Worm (Caenorhabditis elegans) whole organism, L4/young adult: ENCODE data around the gene cpb-1.

Experiments used
- W03F9.2 ChIP-seq: fragments of 150-350 bp; optimal IDR thresholded peaks from 2 replicates; lab custom pipeline; 2014; ENCODE audit warnings: missing biosample characterization, missing genetic modification characterization
- dao-5 ChIP-seq: sonication (generic microtip); optimal IDR thresholded peaks from 2 replicates; lab custom pipeline; 2016; ENCODE audit warnings: missing genotype, missing genetic modification characterization, moderate library complexity, missing compliant biosample characterization
- him-1 ChIP-seq: sonication (generic microtip); optimal IDR thresholded peaks from 2 replicates; lab custom pipeline; 2016; ENCODE audit warnings: missing genotype, missing genetic modification reagents, missing genetic modification characterization, missing compliant biosample characterization

The cpb-1 gene

DNA sequence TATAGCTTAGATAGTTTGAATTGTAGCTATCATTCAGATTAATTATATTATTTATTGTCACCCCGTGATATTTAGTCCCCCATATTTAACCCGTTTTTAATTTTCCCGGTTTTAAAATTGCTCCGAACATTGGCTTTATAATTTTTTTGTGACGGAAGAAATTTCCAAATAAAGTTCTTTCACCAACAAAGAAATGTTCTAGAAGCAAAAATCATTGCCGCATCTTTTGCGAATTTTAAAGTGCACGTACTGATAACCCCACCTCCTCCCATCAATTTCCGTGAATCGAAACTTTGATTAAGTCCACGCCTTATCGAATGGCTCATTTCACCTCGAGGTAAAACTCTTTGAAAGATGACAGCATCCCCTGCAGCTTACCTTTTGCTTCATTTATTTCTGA, 2.6 kb downstream of the cpb-1 start, which contains the start of gene C40H1.7:
Gene C40H1.7 (plus strand): TSS at position 301 of the 400 bp plus-strand sequence.
- TF ChIP-seq W03F9.2 (tag; lab: Kevin White, UChicago) (no peak), him-1 (tag; lab: Kevin White, UChicago) (no peak), dao-5 (no peak)

DNA sequence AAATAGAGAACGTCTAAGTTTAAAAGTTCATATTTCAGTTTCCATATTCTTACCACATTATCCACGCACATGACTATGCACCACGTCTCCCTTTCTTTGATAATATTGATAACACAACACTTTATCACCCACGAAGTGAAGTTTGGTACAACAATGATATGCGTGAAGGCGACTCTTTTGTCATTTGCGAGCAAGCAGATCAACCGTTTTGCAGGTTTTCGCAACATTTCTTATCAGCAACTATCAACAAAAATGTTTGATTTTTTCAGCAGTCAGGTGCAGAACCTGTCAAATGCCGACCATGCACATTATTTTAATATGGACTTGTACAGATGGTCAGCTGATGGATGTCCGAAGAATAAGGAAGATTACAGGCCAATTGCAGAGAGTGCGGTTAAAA, 4.4 kb downstream of the cpb-1 start:
- TF ChIP-seq W03F9.2 (tag; lab: Kevin White, UChicago) (no peak), him-1 (tag; lab: Kevin White, UChicago) (no peak), dao-5 (no peak)

DNA sequence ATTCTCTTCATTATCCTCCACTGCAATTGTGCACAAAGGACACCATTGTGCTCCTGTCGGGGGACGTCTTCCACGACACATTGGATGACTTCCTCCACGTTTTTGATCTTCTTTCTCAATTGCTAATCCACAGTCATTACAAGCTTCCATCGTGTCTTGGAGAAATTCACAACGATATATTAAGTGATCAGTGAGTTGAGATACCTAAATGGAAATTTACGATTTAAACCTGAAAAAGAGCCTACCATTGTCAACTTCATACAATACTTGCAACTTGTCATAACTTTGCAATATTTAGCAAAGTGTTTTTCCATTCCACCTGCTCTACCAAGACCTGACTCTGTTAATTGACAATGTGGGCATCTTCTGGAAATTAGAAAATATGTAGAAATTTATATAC, 5.8 kb downstream of the cpb-1 start:
- TF ChIP-seq W03F9.2 (tag; lab: Kevin White, UChicago) (no peak), dao-5 (no peak), him-1 (tag; lab: Kevin White, UChicago) (no peak)

DNA sequence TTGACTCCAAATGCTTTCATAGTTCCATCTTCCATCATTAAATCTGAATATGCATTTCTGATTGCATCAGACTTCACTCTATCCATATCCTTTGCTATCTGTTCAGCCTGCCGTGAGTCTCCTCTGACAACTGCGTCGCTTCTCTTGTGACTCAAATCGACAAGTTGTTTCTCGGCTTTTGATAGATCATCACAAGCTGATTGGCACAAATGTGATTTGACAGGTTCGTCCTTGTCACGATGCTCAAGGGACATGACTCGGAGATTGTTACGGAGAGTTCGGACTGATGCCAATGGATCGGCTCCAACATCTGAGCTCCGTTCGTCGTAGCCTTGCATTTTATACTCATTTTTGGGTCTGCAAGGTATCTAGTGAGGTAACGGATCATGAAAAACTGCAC, 6.6 kb downstream of the cpb-1 start:
- no peak for TF ChIP-seq him-1 (tag; lab: Kevin White, UChicago)
- TF ChIP-seq dao-5, result no peak
- no peak for TF ChIP-seq W03F9.2 (tag; lab: Kevin White, UChicago)

DNA sequence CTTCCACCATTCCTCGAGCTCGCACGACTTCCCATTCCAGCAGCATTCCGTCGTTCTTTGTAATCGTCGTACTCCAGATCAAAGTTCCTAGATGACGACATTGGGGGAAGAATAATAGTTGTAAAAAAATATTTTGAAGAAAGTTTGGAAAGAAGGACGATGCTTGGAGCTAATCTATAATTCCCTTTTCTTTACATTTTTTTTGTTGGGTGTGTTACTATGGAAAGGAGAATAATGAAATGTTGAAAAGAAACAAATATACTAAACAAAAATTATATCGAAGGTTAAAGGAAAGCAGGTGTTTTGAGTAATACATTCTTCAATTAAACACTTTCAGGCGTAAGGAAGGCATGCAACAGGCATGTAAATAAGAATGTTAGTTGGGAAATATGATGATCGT, 7.2 kb downstream of the cpb-1 start, which contains the start of gene C40H1.3:
Gene C40H1.3 (minus strand): TSS at position 101 of the 400 bp plus-strand sequence.
- TF ChIP-seq him-1 (tag; lab: Kevin White, UChicago), result no peak

DNA sequence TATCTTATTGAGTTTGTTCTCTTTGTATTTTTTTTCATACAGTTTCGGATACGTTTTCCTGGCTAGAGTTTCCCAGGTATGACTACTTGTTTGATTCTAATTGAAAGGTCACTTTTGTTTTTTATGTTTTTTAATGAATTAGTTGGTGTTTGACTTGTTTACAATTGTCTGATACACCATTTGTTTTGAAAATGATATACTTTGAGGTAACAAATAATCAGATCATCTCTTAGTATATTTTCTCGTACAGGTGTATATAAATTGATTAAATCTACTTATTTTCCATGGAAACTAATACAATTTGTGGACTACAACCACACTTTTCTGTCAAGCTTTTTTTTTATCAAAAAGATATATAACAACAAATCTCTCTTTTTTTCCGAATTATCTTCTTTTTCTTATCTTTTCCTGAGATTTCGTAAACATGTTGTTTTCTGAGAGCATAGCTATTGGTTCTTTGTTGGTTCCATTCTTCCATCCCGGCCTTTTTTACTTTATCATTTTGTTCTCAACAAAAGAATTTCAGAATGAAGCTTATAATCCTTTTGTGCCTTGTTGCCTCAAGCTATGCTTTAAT, 7.8 kb downstream of the cpb-1 start, which contains the start of gene ttr-5:
Gene ttr-5 (plus strand): TSS at position 527 of the 577 bp plus-strand sequence.
- TF ChIP-seq dao-5 (no peak), him-1 (tag; lab: Kevin White, UChicago) (no peak), W03F9.2 (tag; lab: Kevin White, UChicago) (no peak)

DNA sequence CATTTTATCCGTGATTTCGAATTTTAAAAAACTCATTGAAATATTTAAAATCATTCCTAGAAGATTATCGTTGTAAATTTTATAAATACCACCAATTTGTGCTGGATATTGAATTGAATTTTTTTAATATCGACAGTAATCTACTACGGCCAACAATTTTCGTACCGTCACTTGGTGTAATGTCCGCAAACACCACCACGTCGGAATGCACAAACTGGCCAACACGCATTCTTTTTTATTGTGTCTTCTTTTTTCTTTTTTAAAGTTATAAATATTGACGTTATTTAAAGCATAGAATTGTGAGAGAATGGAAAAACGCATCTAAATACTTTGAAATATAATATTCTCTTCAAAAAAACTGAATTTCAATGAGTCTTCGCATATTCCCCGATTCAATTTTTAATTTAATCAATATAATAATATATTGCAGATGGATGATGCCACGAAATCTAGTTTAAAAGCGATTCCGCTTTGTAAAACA, 9.0 kb downstream of the cpb-1 start, which contains the start of gene ufc-1:
Gene ufc-1 (plus strand): TSS at position 431 of the 481 bp plus-strand sequence.
- TF ChIP-seq him-1 (tag; lab: Kevin White, UChicago), result no peak
- peak; percentile 22 for TF ChIP-seq W03F9.2 (tag; lab: Kevin White, UChicago)

DNA sequence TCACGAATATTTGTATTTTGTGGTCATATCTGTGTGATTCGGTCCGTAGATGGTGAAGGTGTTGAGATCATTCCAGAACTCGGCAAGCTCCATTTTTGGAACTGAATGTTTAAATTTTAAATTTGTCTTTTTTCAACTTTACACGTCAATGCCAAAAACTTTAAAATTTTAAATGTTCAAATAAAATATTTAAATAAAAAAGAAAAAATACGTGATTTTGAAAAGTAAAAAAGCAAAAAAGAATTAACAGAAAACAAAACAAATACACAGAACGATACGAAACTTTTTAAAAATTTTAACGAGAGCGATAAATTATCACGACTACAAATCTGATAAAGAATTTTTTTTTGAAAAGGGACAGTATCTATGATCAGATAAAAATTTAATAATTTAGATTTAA, 12.1 kb downstream of the cpb-1 start, which contains the start of gene elo-4:
Gene elo-4 (minus strand): TSS at position 101 of the 400 bp plus-strand sequence.
- no peak for TF ChIP-seq W03F9.2 (tag; lab: Kevin White, UChicago)
- TF ChIP-seq him-1 (tag; lab: Kevin White, UChicago), result no peak
- no peak for TF ChIP-seq dao-5

DNA sequence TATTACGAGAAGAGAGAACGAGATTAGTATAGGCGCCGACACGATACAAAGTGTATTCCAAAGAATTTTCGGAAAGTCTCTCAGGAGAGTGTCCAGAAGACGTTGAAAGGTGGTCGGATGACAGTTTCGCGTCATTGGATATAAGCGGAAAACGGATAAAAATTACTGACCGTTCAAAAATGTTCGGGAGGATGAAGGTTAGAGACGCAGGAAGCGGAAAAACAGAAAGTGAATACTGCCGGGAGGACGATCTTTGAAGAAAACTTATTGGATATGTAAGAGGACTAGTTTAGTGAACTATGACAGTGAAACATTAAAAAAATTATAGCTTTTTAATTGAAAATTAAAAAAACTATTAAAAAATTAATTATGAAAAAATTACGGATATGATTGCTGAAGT, 13.0 kb downstream of the cpb-1 start:
- TF ChIP-seq W03F9.2 (tag; lab: Kevin White, UChicago), result no peak
- TF ChIP-seq dao-5, result no peak
- no peak for TF ChIP-seq him-1 (tag; lab: Kevin White, UChicago)

DNA sequence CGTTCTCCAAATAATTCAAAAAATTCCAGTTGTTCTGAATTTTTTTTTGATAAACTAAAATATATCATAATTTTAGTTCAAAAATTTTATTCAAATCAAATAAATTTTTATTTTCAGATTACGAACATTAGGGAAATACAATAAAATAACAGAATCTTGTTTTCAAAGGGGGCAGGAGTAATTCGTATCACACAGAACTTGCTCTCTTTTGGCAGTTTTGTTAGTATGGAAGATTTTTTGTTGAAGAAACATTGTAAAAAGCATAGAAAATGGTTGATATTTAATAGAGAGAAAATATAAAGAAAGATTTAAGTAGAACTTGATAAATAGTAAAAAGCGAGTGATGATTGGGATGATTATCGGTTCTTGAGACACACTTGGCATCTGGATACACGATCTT, 14.7 kb downstream of the cpb-1 start:
- TF ChIP-seq W03F9.2 (tag; lab: Kevin White, UChicago) (no peak), dao-5 (no peak), him-1 (tag; lab: Kevin White, UChicago) (no peak)

DNA sequence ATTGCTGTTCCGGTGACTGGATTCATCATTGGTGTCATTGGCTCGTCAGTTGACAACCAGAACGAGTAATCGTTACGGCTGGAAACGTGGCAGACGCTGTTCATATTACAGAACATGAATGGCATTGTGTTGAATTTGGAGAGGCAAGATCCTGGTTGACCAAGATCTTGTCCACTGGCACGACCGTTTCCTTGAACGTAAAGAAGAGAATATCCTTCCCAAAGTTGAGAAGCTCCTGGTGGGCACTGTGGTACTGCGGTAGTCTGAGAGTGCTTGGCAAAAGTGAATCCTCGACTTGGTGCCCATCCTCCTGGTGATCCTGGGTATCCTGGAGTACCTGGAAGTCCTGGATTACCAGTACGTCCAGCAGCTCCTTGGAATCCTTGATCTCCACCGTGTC, 15.9 kb downstream of the cpb-1 start:
- no peak for TF ChIP-seq dao-5
- no peak for TF ChIP-seq W03F9.2 (tag; lab: Kevin White, UChicago)
- no peak for TF ChIP-seq him-1 (tag; lab: Kevin White, UChicago)

DNA sequence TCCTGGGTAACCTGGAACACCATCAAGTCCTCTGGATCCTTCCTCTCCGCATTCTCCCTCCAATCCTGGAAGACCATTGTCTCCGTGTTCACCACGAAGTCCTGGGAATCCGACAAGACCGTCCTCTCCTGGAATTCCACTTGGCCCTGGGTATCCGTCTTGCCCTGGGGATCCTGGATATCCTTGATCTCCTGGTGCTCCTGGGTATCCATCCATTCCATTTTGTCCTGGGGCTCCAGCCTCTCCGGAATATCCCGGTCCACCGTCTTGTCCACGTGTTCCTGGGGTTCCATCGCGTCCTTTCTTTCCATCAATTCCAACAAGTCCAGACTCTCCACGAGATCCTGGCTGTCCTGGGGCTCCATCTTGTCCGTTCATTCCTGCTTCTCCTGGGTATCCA, 17.9 kb downstream of the cpb-1 start:
- TF ChIP-seq W03F9.2 (tag; lab: Kevin White, UChicago) (no peak), dao-5 (no peak), him-1 (tag; lab: Kevin White, UChicago) (no peak)

DNA sequence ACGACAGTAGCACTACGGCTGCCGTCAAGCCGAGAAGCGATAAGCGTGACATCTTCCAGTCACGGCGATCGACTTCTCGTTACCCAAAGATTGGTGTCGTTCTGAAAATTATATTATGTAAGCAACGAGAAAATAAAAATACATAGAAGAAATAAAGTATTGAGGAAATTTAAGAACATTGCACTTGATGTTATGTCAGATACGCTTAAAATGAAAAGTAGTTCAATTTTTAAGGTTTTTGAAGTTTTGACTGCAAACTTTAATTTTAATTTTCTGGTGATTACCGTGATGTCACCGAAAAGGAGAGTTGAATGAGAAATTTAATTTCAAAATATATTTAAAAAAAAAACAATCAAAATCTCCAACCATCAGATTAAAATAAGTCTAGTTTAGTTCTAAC, 22.2 kb downstream of the cpb-1 start, which contains the start of gene emb-9:
Gene emb-9 (minus strand): TSS at position 101 of the 400 bp plus-strand sequence.
- TF ChIP-seq him-1 (tag; lab: Kevin White, UChicago) (no peak), dao-5 (no peak), W03F9.2 (tag; lab: Kevin White, UChicago) (no peak)

DNA sequence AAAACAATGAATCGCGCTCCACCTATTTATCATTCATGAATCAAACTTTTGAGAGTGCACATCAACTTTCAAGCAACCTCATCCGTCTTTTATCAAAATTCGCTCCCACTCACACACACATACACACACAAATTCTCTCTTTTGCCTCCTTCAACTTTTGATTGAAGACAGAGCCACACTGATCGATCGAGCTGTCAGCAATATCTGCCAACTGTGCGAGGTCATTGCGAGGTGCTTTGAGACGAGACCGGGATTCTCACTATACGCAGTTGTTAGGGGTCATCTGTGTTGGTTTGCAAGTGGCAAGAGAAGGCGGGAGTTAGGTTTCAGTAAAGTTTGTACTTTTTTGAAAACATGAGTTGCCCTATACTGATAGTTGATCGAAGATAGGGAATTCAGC, 24.0 kb downstream of the cpb-1 start:
- TF ChIP-seq him-1 (tag; lab: Kevin White, UChicago) (no peak), W03F9.2 (tag; lab: Kevin White, UChicago) (no peak), dao-5 (no peak)

DNA sequence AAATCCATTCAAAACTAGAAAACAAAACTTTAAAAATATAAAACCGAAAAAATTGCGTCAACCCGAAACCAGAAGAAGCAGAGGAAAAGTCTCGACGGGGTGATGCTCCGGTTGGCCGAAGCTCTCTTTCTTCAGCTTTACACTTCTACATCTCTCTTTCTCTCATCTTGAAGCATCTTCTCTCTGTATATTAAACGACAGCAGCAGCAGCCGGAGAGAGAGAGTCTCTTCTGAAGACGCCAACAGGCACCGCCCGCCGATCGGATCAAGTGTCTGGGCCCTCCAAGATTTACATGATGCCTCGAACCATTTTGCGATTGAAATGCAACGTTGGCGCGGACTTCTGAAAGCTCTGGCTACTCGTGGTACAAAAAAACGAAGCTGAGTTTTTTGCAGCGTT, 24.6 kb downstream of the cpb-1 start:
- TF ChIP-seq him-1 (tag; lab: Kevin White, UChicago) (no peak), W03F9.2 (tag; lab: Kevin White, UChicago) (no peak), dao-5 (no peak)
